Fruit fly (Drosophila melanogaster) whole organism, embryonic: Measurements from ENCODE around the gene CG13694.

Experiments used
- Antp ChIP-seq: fragments of 200-800 bp; sonication (Bioruptor generic); optimal IDR thresholded peaks from 3 replicates; lab custom pipeline; 2016; ENCODE audit warnings: missing biosample characterization, missing genetic modification characterization
- Awh ChIP-seq: fragments of 200-800 bp; sonication (Bioruptor generic); IDR thresholded peaks from 2 replicates; pipeline ENCODE4, ENCODE4 v1.3.6; 2022; ENCODE audit warnings: missing biosample characterization, missing genetic modification characterization
- CG10147 ChIP-seq: fragments of 200-800 bp; sonication (Bioruptor generic); optimal IDR thresholded peaks from 2 replicates; lab custom pipeline; 2019; ENCODE audit warnings: missing biosample characterization, mild to moderate bottlenecking, missing genetic modification characterization, moderate library complexity
- CG11093 ChIP-seq: fragments of 200-800 bp; sonication (Bioruptor generic); IDR thresholded peaks from 3 replicates; pipeline ENCODE4 v1.3.6; 2022; ENCODE audit warnings: missing biosample characterization, missing genetic modification characterization
- CG11696 ChIP-seq: fragments of 200-800 bp; sonication (Bioruptor generic); IDR thresholded peaks from 2 replicates; pipeline ENCODE4 v1.3.6; 2022; ENCODE audit warnings: missing biosample characterization, missing genetic modification characterization
- CG11723 ChIP-seq: fragments of 200-800 bp; sonication (Bioruptor generic); optimal IDR thresholded peaks from 2 replicates; lab custom pipeline; 2017; ENCODE audit warnings: missing biosample characterization, mild to moderate bottlenecking, missing genetic modification characterization
- CG12155 ChIP-seq: fragments of 200-800 bp; sonication (Bioruptor generic); optimal IDR thresholded peaks from 3 replicates; lab custom pipeline; 2016; ENCODE audit warnings: missing biosample characterization, missing genetic modification characterization
- CG15269 ChIP-seq: fragments of 200-800 bp; sonication (Bioruptor generic); optimal IDR thresholded peaks from 2 replicates; lab custom pipeline; 2018; ENCODE audit warnings: missing biosample characterization, mild to moderate bottlenecking, missing genetic modification characterization, moderate library complexity
- CG17568 ChIP-seq: fragments of 200-800 bp; sonication (Bioruptor generic); optimal IDR thresholded peaks from 2 replicates; lab custom pipeline; 2018; ENCODE audit warnings: missing biosample characterization, mild to moderate bottlenecking, missing genetic modification characterization, moderate library complexity
- CG3281 ChIP-seq: fragments of 200-800 bp; sonication (Bioruptor generic); optimal IDR thresholded peaks from 3 replicates; lab custom pipeline; 2017; ENCODE audit warnings: missing biosample characterization, mild to moderate bottlenecking, missing genetic modification characterization
- CG33557 ChIP-seq: fragments of 200-800 bp; sonication (Bioruptor generic); optimal IDR thresholded peaks from 2 replicates; lab custom pipeline; 2019; ENCODE audit warnings: missing biosample characterization, mild to moderate bottlenecking, missing genetic modification characterization, moderate library complexity
- CG3407 ChIP-seq: fragments of 200-800 bp; sonication (Bioruptor generic); optimal IDR thresholded peaks from 2 replicates; lab custom pipeline; 2018; ENCODE audit warnings: missing biosample characterization, mild to moderate bottlenecking, missing genetic modification characterization
- CG34224 ChIP-seq: fragments of 200-800 bp; sonication (Bioruptor generic); IDR thresholded peaks from 3 replicates; pipeline ENCODE4 v1.3.6; 2022; ENCODE audit warnings: missing biosample characterization, missing genetic modification characterization; ENCODE audit not compliant: partially characterized antibody
- CG4404 ChIP-seq: fragments of 200-800 bp; sonication (Bioruptor generic); IDR thresholded peaks from 2 replicates; pipeline ENCODE4 v1.3.6; 2022; ENCODE audit warnings: missing biosample characterization, missing genetic modification characterization
- CG6272 ChIP-seq: fragments of 200-800 bp; sonication (Bioruptor generic); IDR thresholded peaks from 2 replicates; pipeline ENCODE4 v1.3.6; 2022; ENCODE audit warnings: missing biosample characterization, missing genetic modification characterization
- CG6683 ChIP-seq: fragments of 200-800 bp; sonication (Bioruptor generic); optimal IDR thresholded peaks from 2 replicates; lab custom pipeline; 2017; ENCODE audit warnings: missing biosample characterization, mild to moderate bottlenecking, missing genetic modification characterization, missing genetic modification reagents
- CG7372 ChIP-seq: fragments of 200-800 bp; sonication (Bioruptor generic); IDR thresholded peaks from 2 replicates; pipeline ENCODE4 v1.3.6; 2022; ENCODE audit warnings: missing biosample characterization, missing genetic modification characterization
- CG7963 ChIP-seq: fragments of 200-800 bp; sonication (Bioruptor generic); IDR thresholded peaks from 3 replicates; pipeline ENCODE4 v1.3.6; 2022; ENCODE audit warnings: missing biosample characterization, missing genetic modification characterization; ENCODE audit not compliant: partially characterized antibody
- Deaf1 ChIP-seq: fragments of 200-800 bp; optimal IDR thresholded peaks from 3 replicates; lab custom pipeline; 2019; ENCODE audit warnings: missing biosample characterization, mild to moderate bottlenecking, missing genetic modification characterization, moderate library complexity
- Eip74EF ChIP-seq, 2 experiments: fragments of 200-800 bp in 1 of 2; fragments of >200 bp in 1 of 2; sonication (Bioruptor generic) in 1 of 2; optimal IDR thresholded peaks; 2 replicates each; lab custom pipeline; 2017 to 2019; ENCODE audit warnings: missing biosample characterization in 2 of 2, missing genetic modification characterization in 2 of 2, mild to moderate bottlenecking in 1 of 2, moderate library complexity in 1 of 2
- Gsc ChIP-seq: fragments of 200-800 bp; sonication (Bioruptor generic); IDR thresholded peaks from 2 replicates; pipeline ENCODE4 v1.3.6; 2022; ENCODE audit warnings: missing biosample characterization, missing genetic modification characterization
- HLHmδ ChIP-seq: fragments of 200-800 bp; sonication (Bioruptor generic); optimal IDR thresholded peaks from 2 replicates; lab custom pipeline; 2018; ENCODE audit warnings: missing biosample characterization, mild to moderate bottlenecking, missing genetic modification characterization, moderate library complexity
- Hmr ChIP-seq: fragments of 200-800 bp; sonication (Bioruptor generic); optimal IDR thresholded peaks from 3 replicates; lab custom pipeline; 2017; ENCODE audit warnings: mild to moderate bottlenecking, missing biosample characterization, missing genetic modification reagents, missing genetic modification characterization
- Jarid2 ChIP-seq: fragments of 200-800 bp; sonication (Bioruptor generic); optimal IDR thresholded peaks from 3 replicates; lab custom pipeline; 2017; ENCODE audit warnings: mild to moderate bottlenecking, missing biosample characterization, missing genetic modification reagents, missing genetic modification characterization
- Max ChIP-seq: fragments of 200-800 bp; sonication (Bioruptor generic); optimal IDR thresholded peaks from 2 replicates; lab custom pipeline; 2016; ENCODE audit warnings: missing biosample characterization, mild to moderate bottlenecking, missing genetic modification characterization
- Mes4 ChIP-seq: fragments of 200-800 bp; sonication (Bioruptor generic); optimal IDR thresholded peaks from 2 replicates; lab custom pipeline; 2016; ENCODE audit warnings: missing biosample characterization, missing genetic modification characterization
- bigmax ChIP-seq: fragments of 200-800 bp; sonication (Bioruptor generic); optimal IDR thresholded peaks from 2 replicates; lab custom pipeline; 2018; ENCODE audit warnings: missing biosample characterization, mild to moderate bottlenecking, missing genetic modification characterization
- bowl ChIP-seq: fragments of 200-800 bp; sonication (Bioruptor generic); IDR thresholded peaks from 2 replicates; pipeline ENCODE4 v1.3.6; 2022; ENCODE audit warnings: missing biosample characterization, missing genetic modification characterization
- croc ChIP-seq: fragments of 200-800 bp; sonication (Bioruptor generic); conservative IDR thresholded peaks from 3 replicates; pipeline ENCODE4 v1.3.6; 2022; ENCODE audit warnings: missing biosample characterization, missing genetic modification characterization
- emc ChIP-seq: fragments of 200-800 bp; sonication (Bioruptor generic); optimal IDR thresholded peaks from 2 replicates; lab custom pipeline; 2016; ENCODE audit warnings: missing biosample characterization, missing genetic modification characterization
- en ChIP-seq: fragments of 200-800 bp; sonication (Bioruptor generic); optimal IDR thresholded peaks from 2 replicates; lab custom pipeline; 2016; ENCODE audit warnings: missing biosample characterization, missing genetic modification characterization
- gt ChIP-seq: fragments of 200-800 bp; sonication (Bioruptor generic); IDR thresholded peaks from 2 replicates; pipeline ENCODE4 v1.3.6; 2022; ENCODE audit warnings: missing biosample characterization, missing genetic modification characterization
- hkb ChIP-seq, 2 experiments: fragments of 200-800 bp in 1 of 2; fragments of >200 bp in 1 of 2; sonication (Bioruptor generic) in 1 of 2; IDR thresholded peaks in 1 of 2; optimal IDR thresholded peaks in 1 of 2; 2 replicates each; pipeline versions ENCODE4 v1.3.6 to Lab custom; 2017 to 2022; ENCODE audit warnings: missing biosample characterization in 1 of 2, missing genetic modification characterization in 1 of 2
- jigr1 ChIP-seq: fragments of 200-800 bp; sonication (Bioruptor generic); IDR thresholded peaks from 3 replicates; pipeline ENCODE4 v1.3.6; 2022; ENCODE audit warnings: missing biosample characterization, missing genetic modification characterization
- lbe ChIP-seq: fragments of 200-800 bp; sonication (Bioruptor generic); optimal IDR thresholded peaks from 2 replicates; lab custom pipeline; 2016; ENCODE audit warnings: missing biosample characterization, mild to moderate bottlenecking, missing genetic modification characterization
- maf-S ChIP-seq: fragments of 200-800 bp; sonication (Bioruptor generic); optimal IDR thresholded peaks from 2 replicates; lab custom pipeline; 2016; ENCODE audit warnings: missing biosample characterization, missing genetic modification characterization
- mirr ChIP-seq: fragments of 200-800 bp; sonication (Bioruptor generic); optimal IDR thresholded peaks from 3 replicates; lab custom pipeline; 2018; ENCODE audit warnings: missing biosample characterization, mild to moderate bottlenecking, missing genetic modification characterization
- odd ChIP-seq: fragments of 200-800 bp; sonication (Bioruptor generic); optimal IDR thresholded peaks from 2 replicates; lab custom pipeline; 2017; ENCODE audit warnings: missing biosample characterization, mild to moderate bottlenecking, missing genetic modification characterization
- onecut ChIP-seq: fragments of 200-800 bp; sonication (Bioruptor generic); IDR thresholded peaks from 2 replicates; pipeline ENCODE4 v1.3.6; 2022; ENCODE audit warnings: missing biosample characterization, missing genetic modification characterization
- rib ChIP-seq: fragments of 200-800 bp; sonication (Bioruptor generic); IDR thresholded peaks from 2 replicates; pipeline ENCODE4 v1.3.6; 2022; ENCODE audit warnings: missing biosample characterization, missing genetic modification characterization
- run ChIP-seq: fragments of 200-800 bp; sonication (Bioruptor generic); optimal IDR thresholded peaks from 3 replicates; lab custom pipeline; 2018; ENCODE audit warnings: missing biosample characterization, mild to moderate bottlenecking, missing genetic modification characterization
- sens-2 ChIP-seq: fragments of 200-800 bp; sonication (Bioruptor generic); IDR thresholded peaks from 2 replicates; pipeline ENCODE4 v1.3.6; 2022; ENCODE audit warnings: missing biosample characterization, missing genetic modification characterization
- seq ChIP-seq: fragments of 200-800 bp; sonication (Bioruptor generic); IDR thresholded peaks from 2 replicates; pipeline ENCODE4 v1.3.6; 2022; ENCODE audit warnings: missing biosample characterization, missing genetic modification characterization
- sob ChIP-seq: fragments of 200-800 bp; sonication (Bioruptor generic); IDR thresholded peaks from 2 replicates; pipeline ENCODE4 v1.3.6; 2022; ENCODE audit warnings: missing biosample characterization, missing genetic modification characterization
- wek ChIP-seq: fragments of 200-800 bp; sonication (Bioruptor generic); optimal IDR thresholded peaks from 3 replicates; lab custom pipeline; 2018; ENCODE audit warnings: missing biosample characterization, mild to moderate bottlenecking, missing genetic modification characterization, moderate library complexity
- yki ChIP-seq: fragments of >200 bp; optimal IDR thresholded peaks from 3 replicates; lab custom pipeline; 2018
- zf30C ChIP-seq: fragments of 200-800 bp; sonication (Bioruptor generic); optimal IDR thresholded peaks from 3 replicates; lab custom pipeline; 2018; ENCODE audit warnings: missing biosample characterization, mild to moderate bottlenecking, missing genetic modification characterization

The CG13694 gene

dm6 chr2L:128977-129941 is 13.0 kb upstream of the CG13694 start (continued):
- peak; percentile 13 for TF ChIP-seq en (GFP tag; lab: Kevin White, UChicago)
- TF ChIP-seq sob = peak; percentile 54; the same call in 1 of the 2 replicates
- peak; percentile 57; the same call in 1 of the 2 replicates for TF ChIP-seq bowl
- TF ChIP-seq CG4404 (GFP tag; lab: Robert Waterston, UW) = no peak
- peak in 1 of 2 experiments; percentile 35 for TF ChIP-seq Eip74EF (GFP tag; optimal IDR thresholded peaks at IDR 0.05; lab: Kevin White, UChicago)
- TF ChIP-seq Awh = peak; percentile 47; the same call in 1 of the 2 replicates
- peak; percentile 59 for TF ChIP-seq lbe (GFP tag; lab: Kevin White, UChicago)
- TF ChIP-seq gt (GFP tag; lab: Robert Waterston, UW) = no peak
- peak; percentile 64; the same call in 1 of the 2 replicates for TF ChIP-seq rib (GFP tag; lab: Robert Waterston, UW)
- peak; percentile 56 for TF ChIP-seq HLHmδ (GFP tag; lab: Kevin White, UChicago)
- no peak for TF ChIP-seq maf-S (GFP tag; lab: Kevin White, UChicago)
- TF ChIP-seq Hmr = peak; percentile 57
- peak; percentile 43 for TF ChIP-seq CG3407 (GFP tag; lab: Kevin White, UChicago)
- TF ChIP-seq CG7963 (GFP tag; lab: Robert Waterston, UW) = 0 out of 3 replicates have a peak, but pooled peaks have one; percentile 36
- TF ChIP-seq Max (GFP tag; lab: Kevin White, UChicago) = peak; percentile 30
- no peak for TF ChIP-seq CG11093
- no peak for TF ChIP-seq emc (GFP tag; lab: Kevin White, UChicago)
- peak; percentile 25 for TF ChIP-seq onecut (GFP tag; lab: Robert Waterston, UW)
- TF ChIP-seq seq (GFP tag; lab: Robert Waterston, UW) = peak; percentile 75
- TF ChIP-seq croc = no peak
- TF ChIP-seq sens-2 = no peak
- peak; percentile 10 for TF ChIP-seq CG11723
- TF ChIP-seq mirr = peak; percentile 78
- no peak for TF ChIP-seq CG6683 (GFP tag; lab: Kevin White, UChicago)
- TF ChIP-seq Deaf1 = peak; percentile 74
- TF ChIP-seq CG17568 (GFP tag; lab: Kevin White, UChicago) = peak; percentile 60
- peak; percentile 1 for TF ChIP-seq zf30C (GFP tag; lab: Kevin White, UChicago)
- no peak for TF ChIP-seq Antp (GFP tag; lab: Kevin White, UChicago)
- TF ChIP-seq bigmax (GFP tag; lab: Kevin White, UChicago) = peak; percentile 28
- TF ChIP-seq Gsc (GFP tag; lab: Robert Waterston, UW) = no peak
- peak; percentile 62 for TF ChIP-seq run (tag; lab: Kevin White, UChicago)
- TF ChIP-seq Mes4 (GFP tag; lab: Kevin White, UChicago) = peak; percentile 10
- TF ChIP-seq hkb (optimal IDR thresholded peaks at IDR 0.05; lab: Kevin White, UChicago) = no peak
- TF ChIP-seq hkb (GFP tag; IDR thresholded peaks at IDR 0.05; lab: Robert Waterston, UW) = peak; percentile 42; the same call in 1 of the 2 replicates
- TF ChIP-seq CG6272 (GFP tag; lab: Robert Waterston, UW) = 0 out of 2 replicates have a peak, but pooled peaks have one; percentile 12
- peak; percentile 21 for TF ChIP-seq odd (GFP tag; lab: Kevin White, UChicago)
- TF ChIP-seq CG33557 (GFP tag; lab: Kevin White, UChicago) = peak; percentile 18
- peak; percentile 18 for TF ChIP-seq CG15269 (tag; lab: Kevin White, UChicago)
- peak; percentile 12 for TF ChIP-seq yki
- TF ChIP-seq CG10147 (GFP tag; lab: Kevin White, UChicago) = peak; percentile 34
- TF ChIP-seq CG7372 (GFP tag; lab: Robert Waterston, UW) = no peak
- TF ChIP-seq Jarid2 (GFP tag; lab: Kevin White, UChicago) = peak; percentile 97
- peak; percentile 54 for TF ChIP-seq CG3281 (GFP tag; lab: Kevin White, UChicago)
- no peak for TF ChIP-seq jigr1 (GFP tag; lab: Robert Waterston, UW)
- peak; percentile 65 for TF ChIP-seq wek
- TF ChIP-seq CG12155 = peak; percentile 34
- 0 out of 2 replicates have a peak, but pooled peaks have one; percentile 50 for TF ChIP-seq CG11696
- peak; percentile 50; the same call in 1 of the 3 replicates for TF ChIP-seq CG34224 (GFP tag; lab: Robert Waterston, UW)
